Worm (Caenorhabditis elegans) whole organism, L4/young adult: Measurements from ENCODE around the gene lron-15.

Experiments used
- dao-5 ChIP-seq: sonication (generic microtip); optimal IDR thresholded peaks from 2 replicates; lab custom pipeline; 2016; ENCODE audit warnings: missing genotype, missing genetic modification characterization, moderate library complexity, missing compliant biosample characterization
- him-1 ChIP-seq: sonication (generic microtip); optimal IDR thresholded peaks from 2 replicates; lab custom pipeline; 2016; ENCODE audit warnings: missing genotype, missing genetic modification reagents, missing genetic modification characterization, missing compliant biosample characterization

ce11 chrII:6499067-6499466 is 45.6 kb downstream of the lron-15 start, which contains the start of gene twk-49:
- TF ChIP-seq him-1 (no peak), dao-5 (no peak)
